Fruit fly (Drosophila melanogaster): Measurements from ENCODE around the gene Smn.

Gene Smn

dm6 chr3L:16574307-16574946 is 6.9 kb downstream of the Smn start, which contains the start of gene mbf1 (continued):
- TF ChIP-seq lilli (GFP tag; optimal IDR thresholded peaks at IDR 0.05) (peak; percentile 53), Hand (GFP tag; optimal IDR thresholded peaks at IDR 0.05) (no peak), Rx (GFP tag; IDR thresholded peaks at IDR 0.05) (no peak), CG31365 (tag; optimal IDR thresholded peaks at IDR 0.05) (no peak), lab (GFP tag; optimal IDR thresholded peaks at IDR 0.05) (no peak), Six4 (GFP tag; optimal IDR thresholded peaks at IDR 0.05) (no peak), Ptx1 (GFP tag; IDR thresholded peaks at IDR 0.05) (no peak), Atf-2 (GFP tag; optimal IDR thresholded peaks at IDR 0.05) (no peak), Dbx (GFP tag; IDR thresholded peaks at IDR 0.05) (0 out of 3 replicates have a peak, but pooled peaks have one; percentile 14), CG10274 (GFP tag; optimal IDR thresholded peaks at IDR 0.05) (no peak), nau (GFP tag; optimal IDR thresholded peaks at IDR 0.05) (no peak), CG10321 (GFP tag; IDR thresholded peaks at IDR 0.05) (no peak), Side (GFP tag; optimal IDR thresholded peaks at IDR 0.05) (no peak), CG32772 (GFP tag; IDR thresholded peaks at IDR 0.05) (no peak), CG10366 (GFP tag; IDR thresholded peaks at IDR 0.05) (no peak), E2f2 (GFP tag; IDR thresholded peaks at IDR 0.05) (peak; percentile 69), sob (GFP tag; IDR thresholded peaks at IDR 0.05) (no peak), CG16779 (GFP tag; IDR thresholded peaks at IDR 0.05) (no peak), CG8924 (tag; optimal IDR thresholded peaks at IDR 0.05) (peak; percentile 52), nom (GFP tag; optimal IDR thresholded peaks at IDR 0.05) (no peak), Ets97D (GFP tag; optimal IDR thresholded peaks at IDR 0.05) (peak; percentile 81), CG10543 (GFP tag; optimal IDR thresholded peaks at IDR 0.05) (no peak), fd102C (GFP tag; optimal IDR thresholded peaks at IDR 0.05) (no peak), CoRest (tag; optimal IDR thresholded peaks at IDR 0.05) (peak; percentile 42), CG3847 (GFP tag; IDR thresholded peaks at IDR 0.05) (peak; percentile 45; the same call in 1 of the 2 replicates), CG10565 (GFP tag; optimal IDR thresholded peaks at IDR 0.05) (no peak), CG6689 (GFP tag; IDR thresholded peaks at IDR 0.05) (no peak), Scr (GFP tag; IDR thresholded peaks at IDR 0.05; ENCODE audit: partially characterized antibody) (peak; percentile 66), abd-A (tag; optimal IDR thresholded peaks at IDR 0.05) (no peak), kni (GFP tag; optimal IDR thresholded peaks at IDR 0.05) (no peak), CG6654 (GFP tag; optimal IDR thresholded peaks at IDR 0.05) (no peak), pros (GFP tag; optimal IDR thresholded peaks at IDR 0.05) (no peak), CG13424 (tag; optimal IDR thresholded peaks at IDR 0.05) (peak; percentile 18), tna (GFP tag; IDR thresholded peaks at IDR 0.05; ENCODE audit: partially characterized antibody) (0 out of 2 replicates have a peak, but pooled peaks have one; percentile 32), dati (GFP tag; IDR thresholded peaks at IDR 0.05) (no peak), CG9876 (GFP tag; optimal IDR thresholded peaks at IDR 0.05) (no peak), CG9817 (tag; optimal IDR thresholded peaks at IDR 0.05) (no peak), NK7.1 (GFP tag; optimal IDR thresholded peaks at IDR 0.05) (no peak), ab (GFP tag; optimal IDR thresholded peaks at IDR 0.05) (no peak), NfI (GFP tag; optimal IDR thresholded peaks at IDR 0.05) (no peak), wek (GFP tag; optimal IDR thresholded peaks at IDR 0.05) (peak; percentile 12), Asciz (GFP tag; optimal IDR thresholded peaks at IDR 0.05) (no peak), MTF-1 (GFP tag; optimal IDR thresholded peaks at IDR 0.05; ENCODE audit: borderline replicate concordance) (no peak), hbn (GFP tag; IDR thresholded peaks at IDR 0.05; ENCODE audit: partially characterized antibody) (peak; percentile 49; the same call in 1 of the 2 replicates), Dll (GFP tag; IDR thresholded peaks at IDR 0.05; ENCODE audit: partially characterized antibody) (peak; percentile 78), Lhr (GFP tag; optimal IDR thresholded peaks at IDR 0.05) (peak; percentile 50), HHEX (GFP tag; optimal IDR thresholded peaks at IDR 0.05) (no peak), sug (tag; optimal IDR thresholded peaks at IDR 0.05) (peak; percentile 39), CG17385 (GFP tag; optimal IDR thresholded peaks at IDR 0.05) (no peak)

Data from whole organism, embryonic.